Worm (Caenorhabditis elegans) whole organism, late embryonic: ENCODE data around the gene sto-3.

Experiments
- ama-1 ChIP-seq: fragments of 150-350 bp; optimal IDR thresholded peaks from 2 replicates; lab custom pipeline; 2014
- ceh-18 ChIP-seq: sonication (generic microtip); optimal IDR thresholded peaks from 2 replicates; lab custom pipeline; 2016; ENCODE audit warnings: missing genetic modification characterization, missing compliant biosample characterization
- ceh-19 ChIP-seq: fragments of 200-800 bp; sonication (Bioruptor generic); optimal IDR thresholded peaks from 2 replicates; lab custom pipeline; 2018; ENCODE audit warnings: mild to moderate bottlenecking, missing genetic modification characterization, missing compliant biosample characterization
- ceh-30 ChIP-seq: fragments of 150-350 bp; optimal IDR thresholded peaks from 2 replicates; lab custom pipeline; 2014; ENCODE audit warnings: missing biosample characterization, missing genetic modification characterization
- fkh-10 ChIP-seq: fragments of 150-350 bp; optimal IDR thresholded peaks from 2 replicates; lab custom pipeline; 2014; ENCODE audit warnings: missing biosample characterization, missing genetic modification reagents, missing genetic modification characterization
- hlh-15 ChIP-seq: sonication (generic microtip); optimal IDR thresholded peaks from 2 replicates; lab custom pipeline; 2016; ENCODE audit warnings: missing genetic modification characterization, missing compliant biosample characterization
- hlh-6 ChIP-seq: sonication (generic microtip); optimal IDR thresholded peaks from 2 replicates; lab custom pipeline; 2016; ENCODE audit warnings: missing genotype, missing genetic modification characterization, missing compliant biosample characterization
- nhr-11 ChIP-seq: fragments of 150-350 bp; optimal IDR thresholded peaks from 2 replicates; lab custom pipeline; 2014; ENCODE audit warnings: missing biosample characterization, missing genetic modification characterization
- pha-2 ChIP-seq: sonication (generic microtip); optimal IDR thresholded peaks from 2 replicates; lab custom pipeline; 2017; ENCODE audit warnings: mild to moderate bottlenecking, missing genetic modification characterization, missing compliant biosample characterization
- pha-4 ChIP-seq: fragments of 150-350 bp; optimal IDR thresholded peaks from 2 replicates; lab custom pipeline; 2018; ENCODE audit warnings: missing biosample characterization, missing genetic modification reagents, missing genetic modification characterization
- pqm-1 ChIP-seq: sonication (generic microtip); optimal IDR thresholded peaks from 2 replicates; lab custom pipeline; 2016; ENCODE audit warnings: missing genetic modification characterization, missing compliant biosample characterization
- rnt-1 ChIP-seq: sonication (generic microtip); optimal IDR thresholded peaks from 2 replicates; lab custom pipeline; 2016; ENCODE audit warnings: missing genetic modification characterization, missing compliant biosample characterization
- unc-42 ChIP-seq: sonication (generic microtip); optimal IDR thresholded peaks from 2 replicates; lab custom pipeline; 2016; ENCODE audit warnings: missing genotype, missing genetic modification characterization, missing compliant biosample characterization
- unc-55 ChIP-seq: sonication (generic microtip); optimal IDR thresholded peaks from 2 replicates; lab custom pipeline; 2017; ENCODE audit warnings: missing biosample characterization, missing genetic modification reagents, missing genetic modification characterization

DNA sequence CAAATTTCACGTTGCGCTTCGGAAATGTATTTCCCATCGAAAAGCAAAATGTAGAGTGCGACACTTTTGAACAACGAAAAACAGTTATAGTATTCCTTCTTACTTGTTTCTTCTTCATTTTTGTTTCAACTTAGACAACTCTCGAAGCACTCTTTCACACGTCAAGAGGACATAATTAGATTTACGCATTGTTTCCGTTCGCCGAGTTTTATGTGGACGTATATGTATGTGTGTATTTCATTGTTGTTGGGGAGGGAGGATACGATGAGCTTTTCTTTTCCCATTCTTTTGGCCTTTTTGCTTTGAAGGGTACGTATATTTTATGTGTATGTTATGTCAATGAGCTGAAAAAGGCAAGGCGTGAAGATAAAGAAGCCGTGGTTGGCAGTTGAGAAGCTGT, 8.6 kb upstream of the sto-3 start:
- TF ChIP-seq ama-1 (lab: Kevin White, UChicago) (no peak), ceh-18 (no peak), hlh-15 (tag; lab: Kevin White, UChicago) (no peak), unc-55 (GFP tag; lab: Kevin White, UChicago) (no peak), ceh-30 (tag; lab: Kevin White, UChicago) (no peak), ceh-19 (no peak), unc-42 (tag; lab: Kevin White, UChicago) (peak; percentile 79), pha-2 (no peak), nhr-11 (tag; lab: Kevin White, UChicago) (no peak), hlh-6 (tag; lab: Kevin White, UChicago) (no peak), pqm-1 (tag; lab: Kevin White, UChicago) (no peak), pha-4 (no peak), fkh-10 (GFP tag; lab: Kevin White, UChicago) (no peak), rnt-1 (tag; lab: Kevin White, UChicago) (no peak)
